Fruit fly (Drosophila melanogaster) whole organism, embryonic: ENCODE data around the gene CG6153.

Source experiments
- Bteb2 ChIP-seq: fragments of 200-800 bp; sonication (Bioruptor generic); optimal IDR thresholded peaks from 2 replicates; lab custom pipeline; 2016; ENCODE audit warnings: missing biosample characterization, missing genetic modification characterization
- CG10274 ChIP-seq: fragments of 200-800 bp; sonication (Bioruptor generic); optimal IDR thresholded peaks from 3 replicates; lab custom pipeline; 2017; ENCODE audit warnings: missing biosample characterization, mild to moderate bottlenecking, missing genetic modification characterization
- CG10959 ChIP-seq: fragments of 200-800 bp; sonication (Bioruptor generic); IDR thresholded peaks from 2 replicates; pipeline ENCODE4 v1.3.6; 2022; ENCODE audit warnings: missing biosample characterization, missing genetic modification characterization
- CG11504 ChIP-seq: fragments of 200-800 bp; sonication (Bioruptor generic); optimal IDR thresholded peaks from 3 replicates; lab custom pipeline; 2019; ENCODE audit warnings: missing biosample characterization, mild to moderate bottlenecking, missing genetic modification characterization, moderate library complexity
- CG11695 ChIP-seq: fragments of 200-800 bp; sonication (Bioruptor generic); IDR thresholded peaks from 3 replicates; pipeline ENCODE4 v1.3.6; 2022; ENCODE audit warnings: missing biosample characterization, missing genetic modification characterization
- CG1233 ChIP-seq: fragments of 200-800 bp; sonication (Bioruptor generic); optimal IDR thresholded peaks from 4 replicates; lab custom pipeline; 2018; ENCODE audit warnings: missing biosample characterization, mild to moderate bottlenecking, missing genetic modification characterization
- CG12659 ChIP-seq: fragments of 200-800 bp; sonication (Bioruptor generic); optimal IDR thresholded peaks from 3 replicates; lab custom pipeline; 2017; ENCODE audit warnings: mild to moderate bottlenecking, missing biosample characterization, missing genetic modification reagents, missing genetic modification characterization
- CG12769 ChIP-seq: fragments of 200-800 bp; sonication (Bioruptor generic); optimal IDR thresholded peaks from 2 replicates; lab custom pipeline; 2019; ENCODE audit warnings: missing biosample characterization, mild to moderate bottlenecking, missing genetic modification characterization, moderate library complexity
- CG13424 ChIP-seq: fragments of 200-800 bp; sonication (Bioruptor generic); optimal IDR thresholded peaks from 2 replicates; lab custom pipeline; 2019; ENCODE audit warnings: missing biosample characterization, mild to moderate bottlenecking, missing genetic modification characterization, moderate library complexity
- CG14441 ChIP-seq: fragments of 200-800 bp; sonication (Bioruptor generic); IDR thresholded peaks from 2 replicates; pipeline ENCODE4 v1.3.6; 2022; ENCODE audit warnings: missing biosample characterization, missing genetic modification characterization
- CG14710 ChIP-seq: fragments of 200-800 bp; sonication (Bioruptor generic); optimal IDR thresholded peaks from 3 replicates; lab custom pipeline; 2019; ENCODE audit warnings: missing biosample characterization, mild to moderate bottlenecking, missing genetic modification characterization, moderate library complexity
- CG32767 ChIP-seq: fragments of 200-800 bp; sonication (Bioruptor generic); IDR thresholded peaks from 2 replicates; pipeline ENCODE4 v1.3.6; 2022; ENCODE audit warnings: missing biosample characterization, missing genetic modification characterization
- CG4424 ChIP-seq: fragments of 200-800 bp; sonication (Bioruptor generic); optimal IDR thresholded peaks from 3 replicates; lab custom pipeline; 2016; ENCODE audit warnings: missing biosample characterization, missing genetic modification characterization
- CG7786 ChIP-seq: fragments of 200-800 bp; sonication (Bioruptor generic); optimal IDR thresholded peaks from 2 replicates; lab custom pipeline; 2016; ENCODE audit warnings: missing biosample characterization, missing genetic modification characterization
- CG8281 ChIP-seq: fragments of 200-800 bp; sonication (Bioruptor generic); optimal IDR thresholded peaks from 2 replicates; lab custom pipeline; 2018; ENCODE audit warnings: missing biosample characterization, mild to moderate bottlenecking, missing genetic modification characterization, moderate library complexity
- CG8290 ChIP-seq, 3 experiments: fragments of 200-800 bp; sonication (Bioruptor generic); optimal IDR thresholded peaks; 2 replicates each; lab custom pipeline; 2016 to 2019; ENCODE audit warnings: missing biosample characterization in 3 of 3, missing genetic modification characterization in 3 of 3, mild to moderate bottlenecking in 2 of 3, moderate library complexity in 1 of 3
- Elba2 ChIP-seq: fragments of 200-800 bp; sonication (Bioruptor generic); optimal IDR thresholded peaks from 3 replicates; lab custom pipeline; 2016; ENCODE audit warnings: missing biosample characterization, missing genetic modification characterization
- Gug ChIP-seq: fragments of 200-800 bp; sonication (Bioruptor generic); IDR thresholded peaks from 4 replicates; pipeline ENCODE4 v1.3.6; 2022; ENCODE audit warnings: missing biosample characterization, missing genetic modification characterization
- Hey ChIP-seq: fragments of 200-800 bp; sonication (Bioruptor generic); optimal IDR thresholded peaks from 3 replicates; lab custom pipeline; 2018; ENCODE audit warnings: missing biosample characterization, mild to moderate bottlenecking, missing genetic modification characterization
- Hr78 ChIP-seq, 2 experiments: fragments of 200-800 bp in 1 of 2; fragments of >200 bp in 1 of 2; sonication (Bioruptor generic) in 1 of 2; optimal IDR thresholded peaks; 2 replicates each; lab custom pipeline; 2017 to 2019; ENCODE audit warnings: missing biosample characterization in 2 of 2, missing genetic modification characterization in 2 of 2, mild to moderate bottlenecking in 1 of 2, moderate library complexity in 1 of 2
- Lhr ChIP-seq: fragments of 200-800 bp; sonication (Bioruptor generic); optimal IDR thresholded peaks from 3 replicates; lab custom pipeline; 2017; ENCODE audit warnings: mild to moderate bottlenecking, missing biosample characterization, missing genetic modification reagents, missing genetic modification characterization
- MBD-R2 ChIP-seq: fragments of 200-800 bp; sonication (Bioruptor generic); IDR thresholded peaks from 2 replicates; pipeline ENCODE4 v1.3.6; 2022; ENCODE audit warnings: missing biosample characterization, missing genetic modification characterization
- Myb ChIP-seq: fragments of 200-800 bp; sonication (Bioruptor generic); optimal IDR thresholded peaks from 2 replicates; lab custom pipeline; 2016; ENCODE audit warnings: missing biosample characterization, missing genetic modification characterization
- Nf-YB ChIP-seq: fragments of 200-800 bp; sonication (Bioruptor generic); optimal IDR thresholded peaks from 3 replicates; lab custom pipeline; 2019; ENCODE audit warnings: missing biosample characterization, mild to moderate bottlenecking, missing genetic modification characterization, moderate library complexity
- Sin3A ChIP-seq: fragments of >200 bp; optimal IDR thresholded peaks from 2 replicates; lab custom pipeline; 2018
- Tbp ChIP-seq: fragments of >200 bp; optimal IDR thresholded peaks from 2 replicates; lab custom pipeline; 2018; ENCODE audit warnings: missing biosample characterization, missing genetic modification characterization
- ab ChIP-seq: fragments of 200-800 bp; sonication (Bioruptor generic); optimal IDR thresholded peaks from 2 replicates; lab custom pipeline; 2016; ENCODE audit warnings: missing biosample characterization, missing genetic modification characterization
- amos ChIP-seq: fragments of 200-800 bp; sonication (Bioruptor generic); IDR thresholded peaks from 2 replicates; pipeline ENCODE4 v1.3.6; 2022; ENCODE audit warnings: missing biosample characterization, missing genetic modification characterization; ENCODE audit not compliant: partially characterized antibody
- bab2 ChIP-seq: fragments of 200-800 bp; sonication (Bioruptor generic); optimal IDR thresholded peaks from 2 replicates; lab custom pipeline; 2016; ENCODE audit warnings: missing biosample characterization, missing genetic modification characterization
- crp ChIP-seq, 2 experiments: fragments of 200-800 bp; sonication (Bioruptor generic); optimal IDR thresholded peaks; 2 replicates in 1 of 2; 3 replicates in 1 of 2; lab custom pipeline; 2017; ENCODE audit warnings: missing biosample characterization in 2 of 2, missing genetic modification characterization in 2 of 2, mild to moderate bottlenecking in 1 of 2, moderate library complexity in 1 of 2
- dmrt11E ChIP-seq: fragments of 200-800 bp; sonication (Bioruptor generic); optimal IDR thresholded peaks from 3 replicates; lab custom pipeline; 2018; ENCODE audit warnings: missing biosample characterization, mild to moderate bottlenecking, missing genetic modification characterization, moderate library complexity
- dpn ChIP-seq, 2 experiments: fragments of 200-800 bp; sonication (Bioruptor generic); optimal IDR thresholded peaks; 3 replicates each; lab custom pipeline; 2016; ENCODE audit warnings: missing biosample characterization in 2 of 2, missing genetic modification characterization in 2 of 2
- fd96Cb ChIP-seq: fragments of 200-800 bp; sonication (Bioruptor generic); optimal IDR thresholded peaks from 2 replicates; lab custom pipeline; 2018; ENCODE audit warnings: missing biosample characterization, mild to moderate bottlenecking, missing genetic modification characterization, moderate library complexity
- gfzf ChIP-seq: fragments of 200-800 bp; sonication (Bioruptor generic); optimal IDR thresholded peaks from 2 replicates; lab custom pipeline; 2016; ENCODE audit warnings: missing biosample characterization, mild to moderate bottlenecking, missing genetic modification characterization, moderate library complexity
- gsb ChIP-seq: fragments of 200-800 bp; sonication (Bioruptor generic); IDR thresholded peaks from 2 replicates; pipeline ENCODE4 v1.3.6; 2022; ENCODE audit warnings: missing biosample characterization, missing genetic modification characterization
- h ChIP-seq: fragments of >200 bp; optimal IDR thresholded peaks from 2 replicates; lab custom pipeline; 2017
- hb ChIP-seq: fragments of 200-800 bp; sonication (Bioruptor generic); IDR thresholded peaks from 3 replicates; pipeline ENCODE4 v1.3.6; 2022; ENCODE audit warnings: missing biosample characterization, missing genetic modification characterization; ENCODE audit not compliant: partially characterized antibody
- ken ChIP-seq: fragments of 200-800 bp; sonication (Bioruptor generic); IDR thresholded peaks from 3 replicates; pipeline ENCODE4 v1.3.6; 2022; ENCODE audit warnings: missing biosample characterization, missing genetic modification characterization
- klu ChIP-seq: fragments of 200-800 bp; sonication (Bioruptor generic); IDR thresholded peaks from 2 replicates; pipeline ENCODE4 v1.3.6; 2022; ENCODE audit warnings: missing biosample characterization, missing genetic modification characterization
- lab ChIP-seq: fragments of 200-800 bp; sonication (Bioruptor generic); optimal IDR thresholded peaks from 3 replicates; lab custom pipeline; 2017; ENCODE audit warnings: missing biosample characterization, missing genetic modification characterization, mild to moderate bottlenecking, moderate library complexity, missing genetic modification reagents
- nerfin-2 ChIP-seq: fragments of 200-800 bp; sonication (Bioruptor generic); IDR thresholded peaks from 2 replicates; pipeline ENCODE4 v1.3.6; 2022; ENCODE audit warnings: missing biosample characterization, missing genetic modification characterization; ENCODE audit not compliant: partially characterized antibody
- pfk ChIP-seq: fragments of 200-800 bp; sonication (Bioruptor generic); optimal IDR thresholded peaks from 2 replicates; lab custom pipeline; 2018; ENCODE audit warnings: missing biosample characterization, mild to moderate bottlenecking, missing genetic modification characterization, moderate library complexity
- pita ChIP-seq: fragments of 200-800 bp; sonication (Bioruptor generic); optimal IDR thresholded peaks from 2 replicates; lab custom pipeline; 2017; ENCODE audit warnings: missing biosample characterization, mild to moderate bottlenecking, missing genetic modification characterization
- pzg ChIP-seq: fragments of 200-800 bp; sonication (Bioruptor generic); optimal IDR thresholded peaks from 3 replicates; lab custom pipeline; 2018; ENCODE audit warnings: missing biosample characterization, mild to moderate bottlenecking, missing genetic modification characterization, moderate library complexity
- sim ChIP-seq: fragments of 200-800 bp; sonication (Bioruptor generic); IDR thresholded peaks from 2 replicates; pipeline ENCODE4 v1.3.6; 2022; ENCODE audit warnings: missing biosample characterization, missing genetic modification characterization
- tll ChIP-seq, 2 experiments: fragments of 200-800 bp in 1 of 2; fragments of >200 bp in 1 of 2; sonication (Bioruptor generic) in 1 of 2; optimal IDR thresholded peaks; 2 replicates each; lab custom pipeline; 2017 to 2019; ENCODE audit warnings: missing biosample characterization in 2 of 2, missing genetic modification characterization in 2 of 2, mild to moderate bottlenecking in 1 of 2, moderate library complexity in 1 of 2
- unpg ChIP-seq: fragments of 200-800 bp; sonication (Bioruptor generic); optimal IDR thresholded peaks from 3 replicates; lab custom pipeline; 2018; ENCODE audit warnings: missing biosample characterization, mild to moderate bottlenecking, missing genetic modification characterization, moderate library complexity
- wek ChIP-seq: fragments of 200-800 bp; sonication (Bioruptor generic); optimal IDR thresholded peaks from 3 replicates; lab custom pipeline; 2018; ENCODE audit warnings: missing biosample characterization, mild to moderate bottlenecking, missing genetic modification characterization, moderate library complexity
- zen ChIP-seq: fragments of 200-800 bp; sonication (Bioruptor generic); optimal IDR thresholded peaks from 3 replicates; lab custom pipeline; 2018; ENCODE audit warnings: missing biosample characterization, mild to moderate bottlenecking, missing genetic modification characterization, moderate library complexity

CG6153 gene

DNA sequence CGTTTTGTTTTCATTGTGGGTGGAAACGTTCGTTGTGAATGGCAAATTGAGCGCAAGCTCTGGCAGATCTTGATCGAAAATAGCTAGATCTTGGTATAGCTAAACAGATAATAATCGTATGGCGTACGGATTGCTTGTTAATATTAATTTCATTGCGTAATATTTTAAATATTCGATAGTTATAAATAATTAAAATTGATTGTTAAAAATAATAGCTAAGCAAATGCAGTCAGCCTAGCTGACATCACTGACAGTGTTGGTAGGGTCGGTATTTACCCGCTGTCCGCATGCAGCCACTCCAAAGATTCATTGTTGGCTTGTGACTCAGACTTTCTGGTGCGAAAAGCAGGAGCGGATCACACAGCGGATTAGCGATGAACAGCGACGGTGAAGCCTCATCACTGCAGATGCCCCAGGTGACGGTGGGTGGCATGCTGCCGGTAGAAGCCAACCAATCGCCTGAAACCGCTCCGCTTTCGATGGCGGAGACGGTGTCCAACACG, 11.7 kb downstream of the CG6153 start, which contains the start of the genes CG5776 and spict:
TSS of gene CG5776 (minus strand) at position 34 of the 503 bp plus-strand sequence.
TSS of gene spict (plus strand) at position 308 of the 503 bp plus-strand sequence.
- TF ChIP-seq pfk (GFP tag; lab: Kevin White, UChicago) (no peak), wek (GFP tag; lab: Kevin White, UChicago) (no peak), pita (no peak), CG4424 (GFP tag; lab: Kevin White, UChicago) (peak; percentile 47), klu (peak; percentile 96), CG14441 (peak; percentile 84), dmrt11E (tag; lab: Kevin White, UChicago) (peak; percentile 74), Lhr (GFP tag; lab: Kevin White, UChicago) (peak; percentile 80), lab (GFP tag; lab: Kevin White, UChicago) (peak; percentile 83), gsb (GFP tag; lab: Robert Waterston, UW) (peak; percentile 34; the same call in 1 of the 2 replicates), CG8281 (tag; lab: Kevin White, UChicago) (no peak), crp (GFP tag; optimal IDR thresholded peaks at IDR 0.05; lab: Kevin White, UChicago) (peak in 1 of 2 experiments; percentile 51), CG10274 (no peak), CG32767 (no peak; the same call in 1 of the 2 replicates), dpn (GFP tag; optimal IDR thresholded peaks at IDR 0.05; lab: Kevin White, UChicago) (peak in 1 of 2 experiments; percentile 28), Hey (tag; lab: Kevin White, UChicago) (no peak), pzg (GFP tag; lab: Kevin White, UChicago) (peak; percentile 71), Tbp (GFP tag; lab: Kevin White, UChicago) (no peak), Nf-YB (GFP tag; lab: Kevin White, UChicago) (peak; percentile 56), tll (GFP tag; optimal IDR thresholded peaks at IDR 0.05; lab: Kevin White, UChicago) (peak in 1 of 2 experiments; percentile 70), CG10959 (GFP tag; lab: Robert Waterston, UW) (peak; percentile 49), bab2 (GFP tag; lab: Kevin White, UChicago) (peak; percentile 30), CG13424 (tag; lab: Kevin White, UChicago) (peak; percentile 86), CG11504 (tag; lab: Kevin White, UChicago) (peak; percentile 77), sim (GFP tag; lab: Robert Waterston, UW) (0 out of 2 replicates have a peak, but pooled peaks have one; percentile 22), MBD-R2 (peak; percentile 98), Gug (GFP tag; lab: Robert Waterston, UW) (peak; percentile 46; the same call in 2 of the 4 replicates), ab (GFP tag; lab: Kevin White, UChicago) (no peak), zen (tag; lab: Kevin White, UChicago) (peak; percentile 65), Bteb2 (GFP tag; lab: Kevin White, UChicago) (no peak), Myb (GFP tag; lab: Kevin White, UChicago) (peak; percentile 22), h (lab: Kevin White, UChicago) (no peak), amos (GFP tag; lab: Robert Waterston, UW) (peak; percentile 34; the same call in 1 of the 2 replicates), ken (peak; percentile 87), hb (GFP tag; lab: Robert Waterston, UW) (no peak), nerfin-2 (GFP tag; lab: Robert Waterston, UW) (no peak), Sin3A (peak; percentile 87), CG12659 (GFP tag; lab: Kevin White, UChicago) (peak; percentile 88), gfzf (GFP tag; lab: Kevin White, UChicago) (peak; percentile 53), CG7786 (GFP tag; lab: Kevin White, UChicago) (peak; percentile 29), unpg (GFP tag; lab: Kevin White, UChicago) (peak; percentile 82), CG12769 (peak; percentile 89), CG8290 (GFP tag; optimal IDR thresholded peaks at IDR 0.05; lab: Kevin White, UChicago) (no peak), CG8290 (tag; optimal IDR thresholded peaks at IDR 0.05; lab: Kevin White, UChicago) (peak in 1 of 2 experiments; percentile 82), CG11695 (GFP tag; lab: Robert Waterston, UW) (peak; percentile 60; the same call in 2 of the 3 replicates), Hr78 (GFP tag; optimal IDR thresholded peaks at IDR 0.05; lab: Kevin White, UChicago) (no peak), Elba2 (GFP tag; lab: Kevin White, UChicago) (no peak), CG14710 (peak; percentile 75), fd96Cb (tag; lab: Kevin White, UChicago) (peak; percentile 15), CG1233 (GFP tag; lab: Kevin White, UChicago) (peak; percentile 58)
